Fruit fly (Drosophila melanogaster): ENCODE measurements around the gene LSm-4.

LSm-4 gene

DNA sequence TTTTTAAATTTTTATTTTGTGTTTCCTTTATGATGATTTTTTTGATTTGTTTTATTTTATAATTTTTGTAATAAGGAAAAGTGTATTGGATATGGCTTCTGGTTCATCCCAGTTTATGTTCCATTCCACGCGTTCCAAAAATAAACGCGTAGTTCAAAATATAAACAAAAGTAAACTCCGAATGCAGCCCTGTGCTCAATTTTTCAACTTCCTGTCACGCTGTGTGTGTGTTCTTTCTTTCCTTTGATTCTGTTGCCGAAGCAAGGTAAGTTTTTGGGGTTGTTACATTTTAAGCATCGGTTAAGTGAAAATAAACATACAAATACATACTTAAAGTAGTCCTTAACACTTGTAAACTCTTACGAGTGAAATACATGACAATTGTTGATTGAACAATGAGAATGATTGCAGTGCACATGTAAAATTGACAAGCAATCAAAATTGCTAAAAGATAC is 3.1 kb upstream of the LSm-4 start, which contains the start of the genes Ip259 and RpS27A (continued):
- peak; percentile 77; the same call in 2 of the 3 replicates for TF ChIP-seq Optix (GFP tag; IDR thresholded peaks at IDR 0.05)
- peak; percentile 57 for TF ChIP-seq maf-S (GFP tag; optimal IDR thresholded peaks at IDR 0.05)
- peak; percentile 53 to 75 for TF ChIP-seq chif (GFP tag; optimal IDR thresholded peaks at IDR 0.05)
- no peak for TF ChIP-seq wor (GFP tag; IDR thresholded peaks at IDR 0.05)
- TF ChIP-seq CG33213 (GFP tag; optimal IDR thresholded peaks at IDR 0.05) = peak; percentile 88
- peak; percentile 98 for TF ChIP-seq CG11723 (GFP tag; optimal IDR thresholded peaks at IDR 0.05)
- peak; percentile 86 for TF ChIP-seq HLHmδ (GFP tag; optimal IDR thresholded peaks at IDR 0.05)
- peak; percentile 71 for TF ChIP-seq CG14050 (GFP tag; IDR thresholded peaks at IDR 0.05)
- TF ChIP-seq CG15073 (GFP tag; optimal IDR thresholded peaks at IDR 0.05) = no peak
- TF ChIP-seq ftz-f1 (GFP tag; optimal IDR thresholded peaks at IDR 0.05) = no peak
- peak; percentile 57 for TF ChIP-seq CG10979 (tag; optimal IDR thresholded peaks at IDR 0.05)
- TF ChIP-seq pum (GFP tag; optimal IDR thresholded peaks at IDR 0.05) = peak; percentile 30
- no peak for TF ChIP-seq Abd-B (GFP tag; optimal IDR thresholded peaks at IDR 0.05)
- TF ChIP-seq twi (tag; optimal IDR thresholded peaks at IDR 0.05) = peak; percentile 46
- peak; percentile 15 for TF ChIP-seq CG1792 (GFP tag; optimal IDR thresholded peaks at IDR 0.05)
- TF ChIP-seq p53 (GFP tag; optimal IDR thresholded peaks at IDR 0.05) = peak; percentile 62
- TF ChIP-seq lola (GFP tag; optimal IDR thresholded peaks at IDR 0.05) = peak in 1 of 3 experiments; percentile 36
- peak; percentile 47 for TF ChIP-seq Atf-2 (GFP tag; optimal IDR thresholded peaks at IDR 0.05)
- no peak for TF ChIP-seq dmrt99B (tag; optimal IDR thresholded peaks at IDR 0.05)
- peak; percentile 34 for TF ChIP-seq vfl (GFP tag; optimal IDR thresholded peaks at IDR 0.05)
- peak; percentile 57 for TF ChIP-seq Dref (GFP tag; IDR thresholded peaks at IDR 0.05)
- TF ChIP-seq Ets65A (GFP tag) = peak; percentile 98
- TF ChIP-seq Bteb2 (GFP tag; optimal IDR thresholded peaks at IDR 0.05) = peak; percentile 55
- TF ChIP-seq mirr (GFP tag; optimal IDR thresholded peaks at IDR 0.05) = peak; percentile 79
- peak; percentile 1 for TF ChIP-seq bab2 (GFP tag; optimal IDR thresholded peaks at IDR 0.05)
- TF ChIP-seq lab (GFP tag; optimal IDR thresholded peaks at IDR 0.05) = no peak
- peak; percentile 61 for TF ChIP-seq gro (GFP tag; optimal IDR thresholded peaks at IDR 0.05)
- TF ChIP-seq CG12071 (GFP tag; optimal IDR thresholded peaks at IDR 0.05) = no peak
- TF ChIP-seq fd96Cb (tag; optimal IDR thresholded peaks at IDR 0.05) = peak; percentile 42
- TF ChIP-seq Xbp1 (GFP tag; optimal IDR thresholded peaks at IDR 0.05) = peak; percentile 75
- peak; percentile 40 for TF ChIP-seq gsb (GFP tag; IDR thresholded peaks at IDR 0.05)
- TF ChIP-seq ato (GFP tag; IDR thresholded peaks at IDR 0.05; ENCODE audit: partially characterized antibody) = no peak
- TF ChIP-seq Mrtf (GFP tag; IDR thresholded peaks at IDR 0.05) = no peak; the same call in 1 of the 3 replicates
- TF ChIP-seq CG4854 (GFP tag; optimal IDR thresholded peaks at IDR 0.05) = peak; percentile 57
- no peak for TF ChIP-seq Dll (GFP tag; IDR thresholded peaks at IDR 0.05; ENCODE audit: partially characterized antibody)
- no peak; the same call in 2 of the 3 replicates for TF ChIP-seq CG34224 (GFP tag; IDR thresholded peaks at IDR 0.05; ENCODE audit: partially characterized antibody)
- TF ChIP-seq CG8089 (GFP tag; optimal IDR thresholded peaks at IDR 0.05) = peak; percentile 85
- 0 out of 2 replicates have a peak, but pooled peaks have one; percentile 23 for TF ChIP-seq Oaz (GFP tag; IDR thresholded peaks at IDR 0.05)
- TF ChIP-seq CG2889 (GFP tag; IDR thresholded peaks at IDR 0.05) = peak; percentile 38; the same call in 1 of the 3 replicates
- peak; percentile 64 for TF ChIP-seq CG17568 (GFP tag; optimal IDR thresholded peaks at IDR 0.05)
- no peak; the same call in 1 of the 2 replicates for TF ChIP-seq CG32772 (GFP tag; IDR thresholded peaks at IDR 0.05)
- TF ChIP-seq Atf6 (GFP tag; IDR thresholded peaks at IDR 0.05) = peak; percentile 66
- TF ChIP-seq CG34422 (GFP tag; IDR thresholded peaks at IDR 0.05) = peak; percentile 83; the same call in 2 of the 3 replicates
- peak; percentile 45 for TF ChIP-seq CG13424 (tag; optimal IDR thresholded peaks at IDR 0.05)
- no peak for TF ChIP-seq sqz (GFP tag; optimal IDR thresholded peaks at IDR 0.05)
- no peak for TF ChIP-seq CTCF (GFP tag; optimal IDR thresholded peaks at IDR 0.05)
- peak; percentile 61; the same call in 1 of the 2 replicates for TF ChIP-seq CG6272 (GFP tag; IDR thresholded peaks at IDR 0.05)
- no peak for TF ChIP-seq zf30C (GFP tag; optimal IDR thresholded peaks at IDR 0.05)
- peak; percentile 86; the same call in 1 of the 2 replicates for TF ChIP-seq Rfx (GFP tag; IDR thresholded peaks at IDR 0.05)
- TF ChIP-seq dysf (GFP tag; IDR thresholded peaks at IDR 0.05) = peak; percentile 77; the same call in 1 of the 3 replicates
- no peak; the same call in 1 of the 2 replicates for TF ChIP-seq ap (GFP tag; IDR thresholded peaks at IDR 0.05)

All from whole organism, embryonic.